Worm (Caenorhabditis elegans) whole organism, L1 larva: ENCODE data around the gene tnt-4.
A peak's percentile ranks its signal among the peaks of the same experiment; 100 is the strongest.

Source experiments
- C04F5.9 ChIP-seq: sonication (generic microtip); optimal IDR thresholded peaks from 2 replicates; lab custom pipeline; 2016; ENCODE audit warnings: missing genetic modification characterization, missing compliant biosample characterization
- F16B12.6 ChIP-seq: fragments of 150-350 bp; optimal IDR thresholded peaks from 2 replicates; lab custom pipeline; 2014; ENCODE audit warnings: missing biosample characterization, missing genetic modification characterization
- Y116A8C.19 ChIP-seq: sonication (generic microtip); optimal IDR thresholded peaks from 2 replicates; lab custom pipeline; 2016; ENCODE audit warnings: missing compliant biosample characterization, missing genetic modification characterization, borderline replicate concordance
- alr-1 ChIP-seq: fragments of 200-800 bp; sonication (Bioruptor generic); optimal IDR thresholded peaks from 2 replicates; lab custom pipeline; 2018; ENCODE audit warnings: borderline replicate concordance, mild to moderate bottlenecking, missing genetic modification characterization, missing compliant biosample characterization
- ama-1 ChIP-seq: fragments of 150-350 bp; optimal IDR thresholded peaks from 2 replicates; lab custom pipeline; 2014
- ceh-8 ChIP-seq: fragments of 200-800 bp; sonication (Bioruptor generic); optimal IDR thresholded peaks from 2 replicates; lab custom pipeline; 2018; ENCODE audit warnings: mild to moderate bottlenecking, missing genetic modification characterization, moderate library complexity, missing compliant biosample characterization
- ceh-82 ChIP-seq, 3 experiments: fragments of 150-350 bp in 1 of 3; sonication (generic microtip) in 2 of 3; optimal IDR thresholded peaks; 2 replicates each; lab custom pipeline; 2014 to 2017; ENCODE audit warnings: missing biosample characterization in 3 of 3, missing genetic modification characterization in 3 of 3
- ceh-90 ChIP-seq: sonication (generic microtip); optimal IDR thresholded peaks from 2 replicates; lab custom pipeline; 2016; ENCODE audit warnings: missing genetic modification characterization, missing compliant biosample characterization
- efl-1 ChIP-seq, 4 experiments: fragments of 150-350 bp; optimal IDR thresholded peaks in 3 of 4; peaks in 1 of 4; 1 replicate in 1 of 4; 2 replicates in 3 of 4; lab custom pipeline; 2014; ENCODE audit warnings: missing biosample characterization in 2 of 4, missing genetic modification characterization in 2 of 4, missing genetic modification reagents in 2 of 4
- egl-13 ChIP-seq: sonication (generic microtip); optimal IDR thresholded peaks from 2 replicates; lab custom pipeline; 2016; ENCODE audit warnings: missing genotype, missing genetic modification reagents, missing genetic modification characterization, missing compliant biosample characterization
- elt-2 ChIP-seq: sonication (generic microtip); optimal IDR thresholded peaks from 2 replicates; lab custom pipeline; 2016; ENCODE audit warnings: missing genetic modification characterization, mild to moderate bottlenecking, inconsistent platforms, missing compliant biosample characterization, missing genetic modification reagents
- fkh-4 ChIP-seq: sonication (generic microtip); optimal IDR thresholded peaks from 2 replicates; lab custom pipeline; 2016; ENCODE audit warnings: missing compliant biosample characterization, missing genetic modification characterization, borderline replicate concordance
- fkh-8 ChIP-seq: sonication (generic microtip); optimal IDR thresholded peaks from 2 replicates; lab custom pipeline; 2016; ENCODE audit warnings: mild to moderate bottlenecking, missing genetic modification characterization, missing compliant biosample characterization
- grh-1 ChIP-seq: fragments of 200-800 bp; sonication (Bioruptor generic); IDR thresholded peaks from 2 replicates; pipeline ENCODE4 v1.3.6; 2022; ENCODE audit warnings: missing genetic modification reagents, missing genetic modification characterization, missing compliant biosample characterization
- hlh-17 ChIP-seq: fragments of 200-800 bp; sonication (Bioruptor generic); optimal IDR thresholded peaks from 2 replicates; lab custom pipeline; 2018; ENCODE audit warnings: missing genetic modification characterization, mild to moderate bottlenecking, missing compliant biosample characterization, moderate library complexity, borderline replicate concordance
- hlh-4 ChIP-seq: sonication (generic microtip); optimal IDR thresholded peaks from 2 replicates; lab custom pipeline; 2016; ENCODE audit warnings: mild to moderate bottlenecking, missing genetic modification characterization, missing compliant biosample characterization
- hpl-2 ChIP-seq: fragments of 150-350 bp; optimal IDR thresholded peaks from 2 replicates; lab custom pipeline; 2014; ENCODE audit warnings: missing biosample characterization, missing genetic modification reagents, missing genetic modification characterization
- isw-1 ChIP-seq: fragments of 200-800 bp; sonication (Bioruptor generic); IDR thresholded peaks from 2 replicates; pipeline ENCODE4 v1.3.6; 2022; ENCODE audit warnings: missing genetic modification characterization, missing compliant biosample characterization
- lin-13 ChIP-seq: fragments of 150-350 bp; optimal IDR thresholded peaks from 2 replicates; lab custom pipeline; 2014; ENCODE audit warnings: missing biosample characterization, missing genetic modification reagents, missing genetic modification characterization
- lin-35 ChIP-seq, 2 experiments: fragments of 150-350 bp; optimal IDR thresholded peaks; 2 replicates each; lab custom pipeline; 2014; ENCODE audit warnings: missing biosample characterization in 2 of 2, missing genetic modification characterization in 2 of 2, missing genetic modification reagents in 2 of 2
- lin-39 ChIP-seq: fragments of 150-350 bp; optimal IDR thresholded peaks from 2 replicates; lab custom pipeline; 2014; ENCODE audit warnings: missing biosample characterization, missing genetic modification reagents, missing genetic modification characterization
- lsy-2 ChIP-seq, 2 experiments: fragments of 150-350 bp; optimal IDR thresholded peaks; 2 replicates each; lab custom pipeline; 2014; ENCODE audit warnings: missing biosample characterization in 2 of 2, missing genetic modification characterization in 2 of 2
- mab-9 ChIP-seq: fragments of 200-800 bp; sonication (Bioruptor generic); IDR thresholded peaks from 2 replicates; pipeline ENCODE4 v1.3.6; 2022; ENCODE audit warnings: missing genetic modification reagents, missing genetic modification characterization, missing compliant biosample characterization
- mef-2 ChIP-seq: fragments of 150-350 bp; optimal IDR thresholded peaks from 2 replicates; lab custom pipeline; 2014; ENCODE audit warnings: missing biosample characterization, missing genetic modification characterization
- mep-1 ChIP-seq: fragments of 150-350 bp; optimal IDR thresholded peaks from 2 replicates; lab custom pipeline; 2014; ENCODE audit warnings: missing biosample characterization, missing genetic modification characterization
- nhr-12 ChIP-seq: sonication (generic microtip); optimal IDR thresholded peaks from 2 replicates; lab custom pipeline; 2017; ENCODE audit warnings: missing biosample characterization, missing genetic modification characterization
- nhr-237 ChIP-seq: fragments of 150-350 bp; optimal IDR thresholded peaks from 2 replicates; lab custom pipeline; 2014; ENCODE audit warnings: missing biosample characterization, missing genetic modification characterization
- nhr-28 ChIP-seq: fragments of 150-350 bp; optimal IDR thresholded peaks from 2 replicates; lab custom pipeline; 2014; ENCODE audit warnings: missing biosample characterization, missing genetic modification characterization
- nhr-71 ChIP-seq: sonication (generic microtip); optimal IDR thresholded peaks from 2 replicates; lab custom pipeline; 2016; ENCODE audit warnings: mild to moderate bottlenecking, missing genetic modification characterization, moderate library complexity, missing compliant biosample characterization
- nhr-77 ChIP-seq: fragments of 150-350 bp; optimal IDR thresholded peaks from 2 replicates; lab custom pipeline; 2014; ENCODE audit warnings: missing biosample characterization, missing genetic modification characterization
- nhr-84 ChIP-seq: sonication (generic microtip); optimal IDR thresholded peaks from 2 replicates; lab custom pipeline; 2017; ENCODE audit warnings: missing biosample characterization, missing genetic modification characterization
- nhr-90 ChIP-seq: sonication (generic microtip); optimal IDR thresholded peaks from 2 replicates; lab custom pipeline; 2016; ENCODE audit warnings: mild to moderate bottlenecking, missing genetic modification characterization, missing compliant biosample characterization; ENCODE audit not compliant: poor library complexity
- pag-3 ChIP-seq: sonication (generic microtip); optimal IDR thresholded peaks from 2 replicates; lab custom pipeline; 2017; ENCODE audit warnings: missing genetic modification characterization, mild to moderate bottlenecking, missing compliant biosample characterization, antibody characterized with exemption, borderline replicate concordance; ENCODE audit not compliant: insufficient read depth
- pax-3 ChIP-seq: fragments of 200-800 bp; sonication (Bioruptor generic); optimal IDR thresholded peaks from 2 replicates; lab custom pipeline; 2018; ENCODE audit warnings: mild to moderate bottlenecking, missing genetic modification characterization, moderate library complexity, missing compliant biosample characterization
- pqm-1 ChIP-seq: sonication (generic microtip); optimal IDR thresholded peaks from 3 replicates; lab custom pipeline; 2017; ENCODE audit warnings: missing biosample characterization, missing genetic modification characterization
- rnt-1 ChIP-seq: sonication (generic microtip); optimal IDR thresholded peaks from 2 replicates; lab custom pipeline; 2016; ENCODE audit warnings: mild to moderate bottlenecking, missing genetic modification characterization, moderate library complexity, missing compliant biosample characterization
- snpc-4 ChIP-seq: fragments of 150-350 bp; optimal IDR thresholded peaks from 2 replicates; lab custom pipeline; 2014; ENCODE audit warnings: missing biosample characterization, missing genetic modification characterization
- snu-23 ChIP-seq: sonication (generic microtip); optimal IDR thresholded peaks from 2 replicates; lab custom pipeline; 2016; ENCODE audit warnings: missing genetic modification characterization, missing compliant biosample characterization
- sptf-1 ChIP-seq: fragments of 150-350 bp; optimal IDR thresholded peaks from 2 replicates; lab custom pipeline; 2014; ENCODE audit warnings: missing biosample characterization, missing genetic modification characterization
- sup-37 ChIP-seq: fragments of 200-800 bp; sonication (Bioruptor generic); optimal IDR thresholded peaks from 2 replicates; lab custom pipeline; 2018; ENCODE audit warnings: mild to moderate bottlenecking, missing genetic modification characterization, missing compliant biosample characterization
- tbx-2 ChIP-seq: sonication (generic microtip); optimal IDR thresholded peaks from 2 replicates; lab custom pipeline; 2016; ENCODE audit warnings: missing genetic modification characterization, missing compliant biosample characterization
- unc-30 ChIP-seq: sonication (generic microtip); optimal IDR thresholded peaks from 2 replicates; lab custom pipeline; 2017; ENCODE audit warnings: missing biosample characterization, missing genetic modification characterization
- unc-62 ChIP-seq: fragments of 150-350 bp; optimal IDR thresholded peaks from 2 replicates; lab custom pipeline; 2014; ENCODE audit warnings: missing biosample characterization, missing genetic modification reagents, missing genetic modification characterization
- unc-98 ChIP-seq: fragments of 200-800 bp; sonication (Bioruptor generic); IDR thresholded peaks from 2 replicates; pipeline ENCODE4 v1.3.6; 2022; ENCODE audit warnings: missing genetic modification characterization, missing compliant biosample characterization
- vab-15 ChIP-seq: sonication (generic microtip); optimal IDR thresholded peaks from 2 replicates; lab custom pipeline; 2017; ENCODE audit warnings: missing genotype, mild to moderate bottlenecking, missing genetic modification characterization, missing compliant biosample characterization
- xbp-1 ChIP-seq: sonication (generic microtip); optimal IDR thresholded peaks from 2 replicates; lab custom pipeline; 2016; ENCODE audit warnings: missing genetic modification characterization, missing compliant biosample characterization
- zag-1 ChIP-seq: fragments of 150-350 bp; optimal IDR thresholded peaks from 2 replicates; lab custom pipeline; 2014; ENCODE audit warnings: missing biosample characterization, missing genetic modification characterization
- ztf-4 ChIP-seq: fragments of 150-350 bp; optimal IDR thresholded peaks from 2 replicates; lab custom pipeline; 2014; ENCODE audit warnings: missing biosample characterization, missing genetic modification characterization

tnt-4 gene

ce11 chrV:2008412-2008811 lies 15.7 kb upstream of the tnt-4 start (continued):
- TF ChIP-seq snu-23 (GFP tag; lab: Kevin White, UChicago) (peak; percentile 54), tbx-2 (tag; lab: Kevin White, UChicago) (peak; percentile 34), lin-35 (GFP tag; optimal IDR thresholded peaks at IDR 0.05; lab: Kevin White, UChicago) (peak; percentile 19 to 78), sptf-1 (tag; lab: Kevin White, UChicago) (no peak), hpl-2 (GFP tag; lab: Kevin White, UChicago) (peak; percentile 75), nhr-71 (peak; percentile 79), xbp-1 (tag; lab: Kevin White, UChicago) (peak; percentile 13), lsy-2 (tag; optimal IDR thresholded peaks at IDR 0.05; lab: Kevin White, UChicago) (peak; percentile 82 to 97), nhr-77 (tag; lab: Kevin White, UChicago) (peak; percentile 33), efl-1 (optimal IDR thresholded peaks at IDR 0.05; lab: Kevin White, UChicago) (peak; percentile 83 to 87), efl-1 (GFP tag; optimal IDR thresholded peaks at IDR 0.05 in 1 of 2; lab: Kevin White, UChicago) (peak; percentile 38 to 95), ceh-8 (no peak), ceh-82 (tag; optimal IDR thresholded peaks at IDR 0.05; lab: Kevin White, UChicago) (peak in 2 of 3 experiments; percentile 8 to 10), nhr-237 (tag; lab: Kevin White, UChicago) (no peak), rnt-1 (tag; lab: Kevin White, UChicago) (peak; percentile 77), isw-1 (GFP tag; lab: Robert Waterston, UW) (no peak), zag-1 (tag; lab: Kevin White, UChicago) (no peak), unc-98 (GFP tag; lab: Robert Waterston, UW) (no peak), nhr-90 (tag; lab: Kevin White, UChicago) (peak; percentile 70), vab-15 (tag; lab: Kevin White, UChicago) (no peak), F16B12.6 (tag; lab: Kevin White, UChicago) (peak; percentile 76), fkh-8 (tag; lab: Kevin White, UChicago) (peak; percentile 34), grh-1 (GFP tag; lab: Robert Waterston, UW) (peak; percentile 51), pax-3 (tag; lab: Kevin White, UChicago) (no peak), lin-13 (GFP tag; lab: Kevin White, UChicago) (peak; percentile 41), C04F5.9 (peak; percentile 31), hlh-17 (GFP tag; lab: Kevin White, UChicago) (no peak), nhr-28 (no peak), fkh-4 (no peak), snpc-4 (tag; lab: Kevin White, UChicago) (no peak), Y116A8C.19 (tag; lab: Kevin White, UChicago) (no peak), mep-1 (no peak), ceh-90 (tag; lab: Kevin White, UChicago) (no peak), pqm-1 (tag; lab: Kevin White, UChicago) (no peak), ztf-4 (tag; lab: Kevin White, UChicago) (no peak)
- TF ChIP-seq, all 84 proteins: peak for 27

- no peak for TF ChIP-seq nhr-12 (tag; lab: Kevin White, UChicago)
- no peak for TF ChIP-seq unc-62 (GFP tag; lab: Kevin White, UChicago)
- TF ChIP-seq xbp-1 (tag; lab: Kevin White, UChicago), result no peak
- no peak for TF ChIP-seq elt-2 (tag; lab: Kevin White, UChicago)
- TF ChIP-seq pqm-1 (tag; lab: Kevin White, UChicago), result no peak
- TF ChIP-seq vab-15 (tag; lab: Kevin White, UChicago), result no peak
- TF ChIP-seq lin-39 (tag; lab: Kevin White, UChicago), result no peak
- no peak for TF ChIP-seq unc-30 (tag; lab: Kevin White, UChicago)
- no peak for TF ChIP-seq lsy-2 (tag; optimal IDR thresholded peaks at IDR 0.05; lab: Kevin White, UChicago)
- TF ChIP-seq ama-1 (lab: Kevin White, UChicago), result no peak
- TF ChIP-seq mab-9 (GFP tag; lab: Robert Waterston, UW), result no peak
- no peak for TF ChIP-seq hlh-4 (tag; lab: Kevin White, UChicago)
- TF ChIP-seq sup-37 (GFP tag; lab: Kevin White, UChicago), result no peak
- TF ChIP-seq nhr-84 (tag; lab: Kevin White, UChicago), result no peak
- TF ChIP-seq alr-1 (tag; lab: Kevin White, UChicago), result no peak
- no peak for TF ChIP-seq efl-1 (optimal IDR thresholded peaks at IDR 0.05; lab: Kevin White, UChicago)
- TF ChIP-seq efl-1 (GFP tag; optimal IDR thresholded peaks at IDR 0.05 in 1 of 2; lab: Kevin White, UChicago), result no peak
- no peak for TF ChIP-seq nhr-237 (tag; lab: Kevin White, UChicago)
- no peak for TF ChIP-seq mef-2 (tag; lab: Kevin White, UChicago)
- no peak for TF ChIP-seq pag-3 (tag; lab: Kevin White, UChicago)
- TF ChIP-seq egl-13 (tag; lab: Kevin White, UChicago), result no peak
Observed at ce11 chrV:2004659-2005058, 11.9 kb upstream of the tnt-4 start, which contains the start of gene cysl-4. TSS of gene cysl-4 (plus strand) at chrV:2004959.
